Fruit fly (Drosophila melanogaster) whole organism, embryonic: ENCODE measurements around the gene Strip.

Source experiments
- Asciz ChIP-seq: fragments of 200-800 bp; sonication (Bioruptor generic); optimal IDR thresholded peaks from 2 replicates; lab custom pipeline; 2017; ENCODE audit warnings: missing biosample characterization, mild to moderate bottlenecking, missing genetic modification characterization, missing genetic modification reagents
- Atf3 ChIP-seq: fragments of 200-800 bp; sonication (Bioruptor generic); optimal IDR thresholded peaks from 3 replicates; lab custom pipeline; 2016; ENCODE audit warnings: missing biosample characterization, missing genetic modification characterization
- CG10654 ChIP-seq: fragments of 200-800 bp; sonication (Bioruptor generic); optimal IDR thresholded peaks from 2 replicates; lab custom pipeline; 2016; ENCODE audit warnings: missing biosample characterization, missing genetic modification characterization
- CG11456 ChIP-seq: fragments of 200-800 bp; sonication (Bioruptor generic); IDR thresholded peaks from 3 replicates; pipeline ENCODE4 v1.3.6; 2022; ENCODE audit warnings: missing biosample characterization, missing genetic modification characterization
- CG11723 ChIP-seq: fragments of 200-800 bp; sonication (Bioruptor generic); optimal IDR thresholded peaks from 2 replicates; lab custom pipeline; 2017; ENCODE audit warnings: missing biosample characterization, mild to moderate bottlenecking, missing genetic modification characterization
- CG12744 ChIP-seq: fragments of 200-800 bp; sonication (Bioruptor generic); optimal IDR thresholded peaks from 2 replicates; lab custom pipeline; 2016; ENCODE audit warnings: missing biosample characterization, missing genetic modification characterization
- CG13287 ChIP-seq: fragments of 200-800 bp; sonication (Bioruptor generic); IDR thresholded peaks from 2 replicates; pipeline ENCODE4 v1.3.6; 2022; ENCODE audit warnings: missing biosample characterization, missing genetic modification characterization; ENCODE audit not compliant: partially characterized antibody
- CG15073 ChIP-seq: fragments of 200-800 bp; sonication (Bioruptor generic); optimal IDR thresholded peaks from 2 replicates; lab custom pipeline; 2016; ENCODE audit warnings: missing biosample characterization, missing genetic modification characterization
- CG15269 ChIP-seq: fragments of 200-800 bp; sonication (Bioruptor generic); optimal IDR thresholded peaks from 2 replicates; lab custom pipeline; 2018; ENCODE audit warnings: missing biosample characterization, mild to moderate bottlenecking, missing genetic modification characterization, moderate library complexity
- CG15479 ChIP-seq: fragments of 200-800 bp; sonication (Bioruptor generic); optimal IDR thresholded peaks from 3 replicates; lab custom pipeline; 2019; ENCODE audit warnings: missing biosample characterization, mild to moderate bottlenecking, missing genetic modification characterization, moderate library complexity
- CG1647 ChIP-seq: fragments of 200-800 bp; sonication (Bioruptor generic); optimal IDR thresholded peaks from 3 replicates; lab custom pipeline; 2016; ENCODE audit warnings: missing biosample characterization, missing genetic modification characterization
- CG2889 ChIP-seq: fragments of 200-800 bp; sonication (Bioruptor generic); IDR thresholded peaks from 3 replicates; pipeline ENCODE4 v1.3.6; 2022; ENCODE audit warnings: missing biosample characterization, missing genetic modification characterization
- CG3065 ChIP-seq: fragments of 200-800 bp; sonication (Bioruptor generic); optimal IDR thresholded peaks from 2 replicates; lab custom pipeline; 2016; ENCODE audit warnings: missing biosample characterization, missing genetic modification characterization
- CG31365 ChIP-seq: fragments of 200-800 bp; sonication (Bioruptor generic); optimal IDR thresholded peaks from 2 replicates; lab custom pipeline; 2018; ENCODE audit warnings: missing biosample characterization, mild to moderate bottlenecking, missing genetic modification characterization
- CG42726 ChIP-seq: fragments of 200-800 bp; sonication (Bioruptor generic); IDR thresholded peaks from 2 replicates; pipeline ENCODE4 v1.3.6; 2022; ENCODE audit warnings: missing biosample characterization, missing genetic modification characterization; ENCODE audit not compliant: partially characterized antibody
- CG4617 ChIP-seq: fragments of 200-800 bp; sonication (Bioruptor generic); optimal IDR thresholded peaks from 3 replicates; lab custom pipeline; 2016; ENCODE audit warnings: missing biosample characterization, missing genetic modification characterization, borderline replicate concordance
- CG5953 ChIP-seq: fragments of 200-800 bp; sonication (Bioruptor generic); IDR thresholded peaks from 2 replicates; pipeline ENCODE4 v1.3.6; 2022; ENCODE audit warnings: missing biosample characterization, missing genetic modification characterization
- CG6272 ChIP-seq: fragments of 200-800 bp; sonication (Bioruptor generic); IDR thresholded peaks from 2 replicates; pipeline ENCODE4 v1.3.6; 2022; ENCODE audit warnings: missing biosample characterization, missing genetic modification characterization
- CG6765 ChIP-seq: fragments of 200-800 bp; sonication (Bioruptor generic); optimal IDR thresholded peaks from 3 replicates; lab custom pipeline; 2017; ENCODE audit warnings: missing biosample characterization, mild to moderate bottlenecking, missing genetic modification characterization
- CG7372 ChIP-seq: fragments of 200-800 bp; sonication (Bioruptor generic); IDR thresholded peaks from 2 replicates; pipeline ENCODE4 v1.3.6; 2022; ENCODE audit warnings: missing biosample characterization, missing genetic modification characterization
- CG8089 ChIP-seq: fragments of 200-800 bp; sonication (Bioruptor generic); optimal IDR thresholded peaks from 3 replicates; lab custom pipeline; 2016; ENCODE audit warnings: missing biosample characterization, missing genetic modification characterization
- CG9215 ChIP-seq: fragments of 200-800 bp; sonication (Bioruptor generic); IDR thresholded peaks from 2 replicates; pipeline ENCODE4 v1.3.6; 2022; ENCODE audit warnings: missing biosample characterization, missing genetic modification characterization
- CG9817 ChIP-seq: fragments of 200-800 bp; sonication (Bioruptor generic); optimal IDR thresholded peaks from 2 replicates; lab custom pipeline; 2018; ENCODE audit warnings: missing biosample characterization, mild to moderate bottlenecking, missing genetic modification characterization, moderate library complexity
- Dbx ChIP-seq: fragments of 200-800 bp; sonication (Bioruptor generic); IDR thresholded peaks from 3 replicates; pipeline ENCODE4 v1.3.6; 2022; ENCODE audit warnings: missing biosample characterization, missing genetic modification characterization
- Dfd ChIP-seq, 2 experiments: fragments of >200 bp; optimal IDR thresholded peaks; 2 replicates each; lab custom pipeline; 2017; ENCODE audit warnings: missing biosample characterization in 2 of 2, missing genetic modification characterization in 2 of 2
- Dref ChIP-seq: fragments of 200-800 bp; sonication (Bioruptor generic); IDR thresholded peaks from 2 replicates; pipeline ENCODE4 v1.3.6; 2022; ENCODE audit warnings: missing biosample characterization, missing genetic modification characterization
- H2.0 ChIP-seq: fragments of 200-800 bp; sonication (Bioruptor generic); IDR thresholded peaks from 2 replicates; pipeline ENCODE4 v1.3.6; 2022; ENCODE audit warnings: missing biosample characterization, missing genetic modification characterization
- HLHmδ ChIP-seq: fragments of 200-800 bp; sonication (Bioruptor generic); optimal IDR thresholded peaks from 2 replicates; lab custom pipeline; 2018; ENCODE audit warnings: missing biosample characterization, mild to moderate bottlenecking, missing genetic modification characterization, moderate library complexity
- Hmx ChIP-seq: fragments of 200-800 bp; sonication (Bioruptor generic); optimal IDR thresholded peaks from 2 replicates; lab custom pipeline; 2016; ENCODE audit warnings: missing biosample characterization, missing genetic modification characterization
- Kr ChIP-seq: fragments of 200-800 bp; sonication (Bioruptor generic); optimal IDR thresholded peaks from 2 replicates; lab custom pipeline; 2017; ENCODE audit warnings: missing biosample characterization, mild to moderate bottlenecking, missing genetic modification characterization
- Lim3 ChIP-seq: fragments of 200-800 bp; sonication (Bioruptor generic); IDR thresholded peaks from 2 replicates; pipeline ENCODE4 v1.3.6; 2022; ENCODE audit warnings: missing biosample characterization, missing genetic modification characterization
- Lpt ChIP-seq: fragments of >200 bp; optimal IDR thresholded peaks from 2 replicates; lab custom pipeline; 2018; ENCODE audit warnings: missing biosample characterization, missing genetic modification characterization
- Oaz ChIP-seq: fragments of 200-800 bp; sonication (Bioruptor generic); IDR thresholded peaks from 2 replicates; pipeline ENCODE4 v1.3.6; 2022; ENCODE audit warnings: missing biosample characterization, missing genetic modification characterization
- Sry-δ ChIP-seq: fragments of 200-800 bp; sonication (Bioruptor generic); optimal IDR thresholded peaks from 2 replicates; lab custom pipeline; 2016; ENCODE audit warnings: missing biosample characterization, missing genetic modification characterization
- crol ChIP-seq: fragments of 200-800 bp; sonication (Bioruptor generic); IDR thresholded peaks from 2 replicates; pipeline ENCODE4 v1.3.6; 2022; ENCODE audit warnings: missing biosample characterization, missing genetic modification characterization
- cwo ChIP-seq: fragments of 200-800 bp; sonication (Bioruptor generic); optimal IDR thresholded peaks from 3 replicates; lab custom pipeline; 2017; ENCODE audit warnings: missing biosample characterization, missing genetic modification characterization, mild to moderate bottlenecking, moderate library complexity, missing genetic modification reagents
- dati ChIP-seq: fragments of 200-800 bp; sonication (Bioruptor generic); IDR thresholded peaks from 2 replicates; pipeline ENCODE4 v1.3.6; 2022; ENCODE audit warnings: missing biosample characterization, missing genetic modification characterization
- dmrt99B ChIP-seq: fragments of 200-800 bp; sonication (Bioruptor generic); optimal IDR thresholded peaks from 2 replicates; lab custom pipeline; 2018; ENCODE audit warnings: missing biosample characterization, mild to moderate bottlenecking, missing genetic modification characterization, moderate library complexity
- exex ChIP-seq: fragments of 200-800 bp; sonication (Bioruptor generic); optimal IDR thresholded peaks from 4 replicates; lab custom pipeline; 2018; ENCODE audit warnings: missing biosample characterization, mild to moderate bottlenecking, missing genetic modification characterization, moderate library complexity
- fd96Cb ChIP-seq: fragments of 200-800 bp; sonication (Bioruptor generic); optimal IDR thresholded peaks from 2 replicates; lab custom pipeline; 2018; ENCODE audit warnings: missing biosample characterization, mild to moderate bottlenecking, missing genetic modification characterization, moderate library complexity
- grau ChIP-seq: fragments of 200-800 bp; optimal IDR thresholded peaks from 3 replicates; lab custom pipeline; 2019; ENCODE audit warnings: missing biosample characterization, mild to moderate bottlenecking, missing genetic modification characterization, moderate library complexity
- jigr1 ChIP-seq: fragments of 200-800 bp; sonication (Bioruptor generic); IDR thresholded peaks from 3 replicates; pipeline ENCODE4 v1.3.6; 2022; ENCODE audit warnings: missing biosample characterization, missing genetic modification characterization
- jumu ChIP-seq: fragments of 200-800 bp; sonication (Bioruptor generic); optimal IDR thresholded peaks from 3 replicates; lab custom pipeline; 2016; ENCODE audit warnings: missing biosample characterization, missing genetic modification characterization
- knrl ChIP-seq: fragments of 200-800 bp; sonication (Bioruptor generic); IDR thresholded peaks from 3 replicates; pipeline ENCODE4 v1.3.6; 2022; ENCODE audit warnings: missing biosample characterization, missing genetic modification characterization; ENCODE audit not compliant: partially characterized antibody
- pnt ChIP-seq: fragments of 200-800 bp; sonication (Bioruptor generic); optimal IDR thresholded peaks from 3 replicates; lab custom pipeline; 2016; ENCODE audit warnings: missing biosample characterization, missing genetic modification characterization
- repo ChIP-seq: fragments of 200-800 bp; sonication (Bioruptor generic); optimal IDR thresholded peaks from 2 replicates; lab custom pipeline; 2016; ENCODE audit warnings: missing biosample characterization, missing genetic modification characterization
- ro ChIP-seq: fragments of 200-800 bp; sonication (Bioruptor generic); IDR thresholded peaks from 2 replicates; pipeline ENCODE4 v1.3.6; 2022; ENCODE audit warnings: missing biosample characterization, missing genetic modification characterization
- salm ChIP-seq: fragments of 200-800 bp; sonication (Bioruptor generic); optimal IDR thresholded peaks from 2 replicates; lab custom pipeline; 2018; ENCODE audit warnings: missing biosample characterization, mild to moderate bottlenecking, missing genetic modification characterization
- slou ChIP-seq: fragments of 200-800 bp; sonication (Bioruptor generic); optimal IDR thresholded peaks from 3 replicates; lab custom pipeline; 2016; ENCODE audit warnings: missing biosample characterization, missing genetic modification characterization
- tin ChIP-seq: fragments of 200-800 bp; sonication (Bioruptor generic); optimal IDR thresholded peaks from 3 replicates; lab custom pipeline; 2016; ENCODE audit warnings: missing biosample characterization, missing genetic modification characterization

The Strip gene

DNA sequence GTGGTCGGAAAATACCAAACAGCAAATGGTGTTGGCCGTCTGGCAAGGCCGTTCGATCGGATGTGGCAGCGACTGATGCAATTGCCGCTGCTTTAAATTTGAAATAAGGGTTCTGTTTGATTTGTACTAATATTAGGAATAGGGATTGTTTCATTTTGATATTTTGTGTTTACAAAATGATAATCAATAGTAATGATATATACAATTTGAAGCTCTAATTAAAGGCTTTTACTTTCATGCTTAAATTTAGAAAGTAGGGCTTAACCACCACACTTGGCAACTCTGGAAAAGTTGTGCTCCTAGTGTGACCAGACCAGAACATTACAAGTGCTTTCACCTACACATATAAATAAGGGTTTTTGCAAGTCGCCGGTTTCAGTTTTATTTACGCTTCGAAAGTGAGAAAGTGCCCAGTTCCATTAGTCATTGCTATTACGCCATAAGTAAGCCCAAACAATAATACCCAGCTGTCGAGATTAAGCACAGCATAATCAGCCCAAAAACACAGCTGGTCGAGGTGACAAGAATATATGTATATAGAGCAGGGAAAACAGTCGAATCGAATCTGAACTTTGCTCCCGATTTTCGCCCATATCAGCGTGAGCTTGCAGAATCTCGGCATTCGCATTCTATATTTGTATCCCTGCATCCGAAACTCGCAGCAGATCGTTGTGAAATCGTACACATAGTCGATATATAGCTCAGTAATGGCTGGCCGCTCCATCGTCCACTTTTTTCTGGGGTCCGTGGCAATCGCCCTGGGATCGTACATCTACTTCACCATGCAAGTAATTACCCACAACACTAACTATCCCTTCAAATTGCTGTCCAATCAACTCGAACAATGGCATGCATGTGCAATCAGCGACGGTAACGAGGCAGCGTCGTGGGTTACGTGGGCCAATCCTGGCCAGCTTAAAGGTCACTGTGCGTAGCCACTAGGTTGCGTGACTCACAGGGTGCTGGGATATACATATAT lies 2.5 kb downstream of the Strip start, which contains the start of gene Gtpx (continued):
- TF ChIP-seq exex (no peak), CG4617 (GFP tag; lab: Kevin White, UChicago) (peak; percentile 10), tin (GFP tag; lab: Kevin White, UChicago) (peak; percentile 13), H2.0 (GFP tag; lab: Robert Waterston, UW) (no peak), cwo (no peak), Lpt (GFP tag; lab: Kevin White, UChicago) (no peak), CG7372 (no peak), Dref (peak; percentile 31; the same call in 1 of the 2 replicates), Asciz (GFP tag; lab: Kevin White, UChicago) (no peak), CG9215 (no peak), CG2889 (GFP tag; lab: Robert Waterston, UW) (no peak), Dfd (GFP tag; optimal IDR thresholded peaks at IDR 0.05; lab: Kevin White, UChicago) (no peak), Kr (GFP tag; lab: Kevin White, UChicago) (no peak), Lim3 (GFP tag; lab: Robert Waterston, UW) (no peak), grau (peak; percentile 61), CG11723 (GFP tag; lab: Kevin White, UChicago) (no peak), repo (GFP tag; lab: Kevin White, UChicago) (no peak), CG1647 (GFP tag; lab: Kevin White, UChicago) (no peak), slou (GFP tag; lab: Kevin White, UChicago) (no peak), jumu (GFP tag; lab: Kevin White, UChicago) (peak; percentile 25), dmrt99B (no peak), CG9817 (peak; percentile 65), CG8089 (GFP tag; lab: Kevin White, UChicago) (no peak), salm (tag; lab: Kevin White, UChicago) (no peak), CG10654 (GFP tag; lab: Kevin White, UChicago) (peak; percentile 29), CG42726 (GFP tag; lab: Robert Waterston, UW) (no peak), CG6765 (GFP tag; lab: Kevin White, UChicago) (no peak), CG6272 (GFP tag; lab: Robert Waterston, UW) (no peak), CG12744 (GFP tag; lab: Kevin White, UChicago) (peak; percentile 7), Sry-δ (GFP tag; lab: Kevin White, UChicago) (peak; percentile 26), crol (no peak), Oaz (GFP tag; lab: Robert Waterston, UW) (no peak), CG15269 (tag; lab: Kevin White, UChicago) (peak; percentile 26), dati (GFP tag; lab: Robert Waterston, UW) (no peak), knrl (GFP tag; lab: Robert Waterston, UW) (peak; percentile 17; the same call in 1 of the 3 replicates), CG11456 (GFP tag; lab: Robert Waterston, UW) (no peak), CG31365 (no peak), jigr1 (no peak), CG5953 (GFP tag; lab: Robert Waterston, UW) (no peak), Hmx (GFP tag; lab: Kevin White, UChicago) (no peak), Dbx (GFP tag; lab: Robert Waterston, UW) (no peak), fd96Cb (tag; lab: Kevin White, UChicago) (no peak), ro (GFP tag; lab: Robert Waterston, UW) (no peak), HLHmδ (GFP tag; lab: Kevin White, UChicago) (no peak), pnt (GFP tag; lab: Kevin White, UChicago) (peak; percentile 22), Atf3 (peak; percentile 12), CG15073 (GFP tag; lab: Kevin White, UChicago) (no peak), CG3065 (GFP tag; lab: Kevin White, UChicago) (no peak), CG13287 (peak; percentile 38; the same call in 1 of the 2 replicates), CG15479 (GFP tag; lab: Kevin White, UChicago) (no peak)
